Fruit fly (Drosophila melanogaster): ENCODE results near the gene Pex12.

Pex12 gene

DNA sequence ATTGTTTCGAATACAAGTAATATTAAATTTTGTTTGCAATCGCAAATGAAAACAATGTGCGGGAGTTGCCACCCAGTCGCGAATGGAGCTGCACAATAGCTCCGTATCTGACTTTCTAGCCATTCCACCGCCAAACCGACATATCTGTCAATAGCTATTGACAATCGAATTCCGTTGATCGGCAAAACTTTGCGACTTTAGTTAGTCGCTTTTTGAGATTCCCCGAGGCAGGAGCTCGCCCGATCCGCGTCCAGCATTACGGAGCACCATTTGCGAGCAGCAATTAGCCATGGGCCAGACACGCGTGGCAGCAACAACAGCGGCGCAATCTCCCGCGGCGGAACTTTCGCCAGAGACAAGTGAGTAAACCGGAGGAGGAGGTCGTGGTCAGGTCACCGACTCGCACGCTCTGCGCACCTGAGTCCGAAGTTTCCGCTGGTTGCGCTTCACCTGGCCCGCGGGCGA lies 36.9 kb downstream of the Pex12 start, which contains the start of the genes CG4291 and kraken (continued):
- TF ChIP-seq CG7271 (tag; optimal IDR thresholded peaks at IDR 0.05) (peak; percentile 10), CG33213 (GFP tag; optimal IDR thresholded peaks at IDR 0.05) (peak; percentile 75), Stat92E (GFP tag; optimal IDR thresholded peaks at IDR 0.05) (peak in 1 of 3 experiments; percentile 56), Adf1 (GFP tag; IDR thresholded peaks at IDR 0.05) (peak; percentile 57; the same call in 1 of the 2 replicates), row (GFP tag; IDR thresholded peaks at IDR 0.05) (peak; percentile 88), CG13287 (GFP tag; IDR thresholded peaks at IDR 0.05; ENCODE audit: partially characterized antibody) (peak; percentile 64), Ravus (GFP tag; IDR thresholded peaks at IDR 0.05) (no peak), ara (GFP tag; IDR thresholded peaks at IDR 0.05) (peak; percentile 63; the same call in 1 of the 2 replicates), C15 (GFP tag; IDR thresholded peaks at IDR 0.05) (no peak), Rx (GFP tag; IDR thresholded peaks at IDR 0.05) (no peak), CG15601 (tag; optimal IDR thresholded peaks at IDR 0.05) (peak; percentile 93), dysf (GFP tag; IDR thresholded peaks at IDR 0.05) (peak; percentile 60; the same call in 2 of the 3 replicates), CG11695 (GFP tag; IDR thresholded peaks at IDR 0.05) (no peak), aop (GFP tag; IDR thresholded peaks at IDR 0.05) (peak; percentile 62; the same call in 1 of the 2 replicates), CG32767 (GFP tag; IDR thresholded peaks at IDR 0.05) (no peak), CG11247 (GFP tag; IDR thresholded peaks at IDR 0.05) (peak; percentile 78), CG1647 (GFP tag; optimal IDR thresholded peaks at IDR 0.05) (no peak), CG34224 (GFP tag; IDR thresholded peaks at IDR 0.05; ENCODE audit: partially characterized antibody) (0 out of 3 replicates have a peak, but pooled peaks have one; percentile 41), Doc2 (GFP tag; IDR thresholded peaks at IDR 0.05) (no peak), Pdp1 (GFP tag; optimal IDR thresholded peaks at IDR 0.05) (peak; percentile 60 to 70), Med (GFP tag) (peak; percentile 95), wdn (GFP tag; IDR thresholded peaks at IDR 0.05) (peak; percentile 67), CG17385 (GFP tag; optimal IDR thresholded peaks at IDR 0.05) (peak; percentile 41), Sry-β (GFP tag; optimal IDR thresholded peaks at IDR 0.05) (peak; percentile 99), Blimp-1 (GFP tag; optimal IDR thresholded peaks at IDR 0.05) (peak; percentile 33), Eip74EF (GFP tag; optimal IDR thresholded peaks at IDR 0.05) (peak in 1 of 2 experiments; percentile 4), ac (GFP tag; optimal IDR thresholded peaks at IDR 0.05) (no peak), CG14050 (GFP tag; IDR thresholded peaks at IDR 0.05) (peak; percentile 42; the same call in 2 of the 3 replicates), CkIIα-i1 (GFP tag; IDR thresholded peaks at IDR 0.05) (no peak), E2f2 (GFP tag; IDR thresholded peaks at IDR 0.05) (peak; percentile 48), Drgx (GFP tag; IDR thresholded peaks at IDR 0.05) (peak; percentile 35; the same call in 1 of the 2 replicates), br (optimal IDR thresholded peaks at IDR 0.05) (no peak), chif (GFP tag; optimal IDR thresholded peaks at IDR 0.05) (peak; percentile 1 to 59), ci (GFP tag; IDR thresholded peaks at IDR 0.05) (peak; percentile 73), sug (tag; optimal IDR thresholded peaks at IDR 0.05) (peak; percentile 69), CG4328 (GFP tag; optimal IDR thresholded peaks at IDR 0.05) (peak; percentile 31), Dad (GFP tag; optimal IDR thresholded peaks at IDR 0.05) (peak; percentile 58), shn (GFP tag; optimal IDR thresholded peaks at IDR 0.05) (peak; percentile 59), Atf3 (GFP tag; optimal IDR thresholded peaks at IDR 0.05) (peak; percentile 9), ttk (GFP tag; IDR thresholded peaks at IDR 0.05) (peak; percentile 47; the same call in 1 of the 2 replicates), CG34422 (GFP tag; IDR thresholded peaks at IDR 0.05) (peak; percentile 80; the same call in 2 of the 3 replicates), schlank (tag; optimal IDR thresholded peaks at IDR 0.05) (peak; percentile 26), gfzf (GFP tag; optimal IDR thresholded peaks at IDR 0.05) (peak; percentile 30), crp (GFP tag; optimal IDR thresholded peaks at IDR 0.05) (no peak), lola (GFP tag; optimal IDR thresholded peaks at IDR 0.05) (peak in 1 of 3 experiments; percentile 4), Sry-δ (GFP tag; optimal IDR thresholded peaks at IDR 0.05) (peak; percentile 60), tio (GFP tag; optimal IDR thresholded peaks at IDR 0.05) (no peak), bsh (GFP tag; optimal IDR thresholded peaks at IDR 0.05) (peak in 1 of 2 experiments; percentile 41), CG8944 (GFP tag; optimal IDR thresholded peaks at IDR 0.05) (peak; percentile 43)
